Worm (Caenorhabditis elegans): ENCODE measurements around the gene F16F9.4.

ce11 chrX:8499721-8500120, 36.6 kb upstream of the F16F9.4 start, which contains the start of gene grd-14:
- TF ChIP-seq flt-1 (GFP tag; IDR thresholded peaks at IDR 0.05), result no peak
- TF ChIP-seq ztf-23 (GFP tag; IDR thresholded peaks at IDR 0.05), result 0 out of 2 replicates have a peak, but pooled peaks have one; percentile 9
- TF ChIP-seq tab-1 (GFP tag; IDR thresholded peaks at IDR 0.05), result no peak

All from whole organism, midembryonic.